Fruit fly (Drosophila melanogaster) whole organism, embryonic: Measurements from ENCODE around the gene CG43321.

Source experiments
- Antp ChIP-seq: fragments of 200-800 bp; sonication (Bioruptor generic); optimal IDR thresholded peaks from 3 replicates; lab custom pipeline; 2016; ENCODE audit warnings: missing biosample characterization, missing genetic modification characterization
- Atf3 ChIP-seq: fragments of 200-800 bp; sonication (Bioruptor generic); optimal IDR thresholded peaks from 3 replicates; lab custom pipeline; 2016; ENCODE audit warnings: missing biosample characterization, missing genetic modification characterization
- Awh ChIP-seq: fragments of 200-800 bp; sonication (Bioruptor generic); IDR thresholded peaks from 2 replicates; pipeline ENCODE4, ENCODE4 v1.3.6; 2022; ENCODE audit warnings: missing biosample characterization, missing genetic modification characterization
- Blimp-1 ChIP-seq: fragments of 200-800 bp; sonication (Bioruptor generic); optimal IDR thresholded peaks from 3 replicates; lab custom pipeline; 2018; ENCODE audit warnings: missing biosample characterization, missing genetic modification characterization, mild to moderate bottlenecking, moderate library complexity, missing genetic modification reagents
- CG11696 ChIP-seq: fragments of 200-800 bp; sonication (Bioruptor generic); IDR thresholded peaks from 2 replicates; pipeline ENCODE4 v1.3.6; 2022; ENCODE audit warnings: missing biosample characterization, missing genetic modification characterization
- CG14710 ChIP-seq: fragments of 200-800 bp; sonication (Bioruptor generic); optimal IDR thresholded peaks from 3 replicates; lab custom pipeline; 2019; ENCODE audit warnings: missing biosample characterization, mild to moderate bottlenecking, missing genetic modification characterization, moderate library complexity
- CG15073 ChIP-seq: fragments of 200-800 bp; sonication (Bioruptor generic); optimal IDR thresholded peaks from 2 replicates; lab custom pipeline; 2016; ENCODE audit warnings: missing biosample characterization, missing genetic modification characterization
- CG15514 ChIP-seq: fragments of 200-800 bp; sonication (Bioruptor generic); optimal IDR thresholded peaks from 3 replicates; lab custom pipeline; 2017; ENCODE audit warnings: missing biosample characterization, missing genetic modification characterization, mild to moderate bottlenecking, moderate library complexity, missing genetic modification reagents
- CG16813 ChIP-seq: fragments of 200-800 bp; sonication (Bioruptor generic); IDR thresholded peaks from 3 replicates; pipeline ENCODE4 v1.3.6; 2022; ENCODE audit warnings: missing biosample characterization, missing genetic modification characterization; ENCODE audit not compliant: partially characterized antibody
- CG17361 ChIP-seq: fragments of 200-800 bp; sonication (Bioruptor generic); IDR thresholded peaks from 3 replicates; pipeline ENCODE4 v1.3.6; 2022; ENCODE audit warnings: missing biosample characterization, missing genetic modification characterization
- CG17612 ChIP-seq: fragments of 200-800 bp; sonication (Bioruptor generic); IDR thresholded peaks from 2 replicates; pipeline ENCODE4 v1.3.6; 2022; ENCODE audit warnings: missing biosample characterization, missing genetic modification characterization
- CG18599 ChIP-seq: fragments of 200-800 bp; sonication (Bioruptor generic); optimal IDR thresholded peaks from 3 replicates; lab custom pipeline; 2017; ENCODE audit warnings: missing biosample characterization, missing genetic modification characterization, mild to moderate bottlenecking, moderate library complexity, missing genetic modification reagents
- CG3065 ChIP-seq: fragments of 200-800 bp; sonication (Bioruptor generic); optimal IDR thresholded peaks from 2 replicates; lab custom pipeline; 2016; ENCODE audit warnings: missing biosample characterization, missing genetic modification characterization
- CG3407 ChIP-seq: fragments of 200-800 bp; sonication (Bioruptor generic); optimal IDR thresholded peaks from 2 replicates; lab custom pipeline; 2018; ENCODE audit warnings: missing biosample characterization, mild to moderate bottlenecking, missing genetic modification characterization
- CG34224 ChIP-seq: fragments of 200-800 bp; sonication (Bioruptor generic); IDR thresholded peaks from 3 replicates; pipeline ENCODE4 v1.3.6; 2022; ENCODE audit warnings: missing biosample characterization, missing genetic modification characterization; ENCODE audit not compliant: partially characterized antibody
- CG3726 ChIP-seq: fragments of 200-800 bp; sonication (Bioruptor generic); IDR thresholded peaks from 3 replicates; pipeline ENCODE4, ENCODE4 v1.3.6; 2022; ENCODE audit warnings: missing biosample characterization, missing genetic modification characterization
- CG4328 ChIP-seq: fragments of 200-800 bp; sonication (Bioruptor generic); optimal IDR thresholded peaks from 3 replicates; lab custom pipeline; 2017; ENCODE audit warnings: missing biosample characterization, missing genetic modification reagents, missing genetic modification characterization
- CG6272 ChIP-seq: fragments of 200-800 bp; sonication (Bioruptor generic); IDR thresholded peaks from 2 replicates; pipeline ENCODE4 v1.3.6; 2022; ENCODE audit warnings: missing biosample characterization, missing genetic modification characterization
- CG6683 ChIP-seq: fragments of 200-800 bp; sonication (Bioruptor generic); optimal IDR thresholded peaks from 2 replicates; lab custom pipeline; 2017; ENCODE audit warnings: missing biosample characterization, mild to moderate bottlenecking, missing genetic modification characterization, missing genetic modification reagents
- CG6854 ChIP-seq: fragments of 200-800 bp; sonication (Bioruptor generic); optimal IDR thresholded peaks from 3 replicates; lab custom pipeline; 2017; ENCODE audit warnings: missing biosample characterization, mild to moderate bottlenecking, missing genetic modification characterization
- CG7357 ChIP-seq: fragments of 200-800 bp; sonication (Bioruptor generic); IDR thresholded peaks from 3 replicates; pipeline ENCODE4 v1.3.6; 2022; ENCODE audit warnings: missing biosample characterization, missing genetic modification characterization
- CG7372 ChIP-seq: fragments of 200-800 bp; sonication (Bioruptor generic); IDR thresholded peaks from 2 replicates; pipeline ENCODE4 v1.3.6; 2022; ENCODE audit warnings: missing biosample characterization, missing genetic modification characterization
- CG7556 ChIP-seq: fragments of 200-800 bp; sonication (Bioruptor generic); optimal IDR thresholded peaks from 2 replicates; lab custom pipeline; 2017; ENCODE audit warnings: missing biosample characterization, mild to moderate bottlenecking, missing genetic modification characterization
- CG7786 ChIP-seq: fragments of 200-800 bp; sonication (Bioruptor generic); optimal IDR thresholded peaks from 2 replicates; lab custom pipeline; 2016; ENCODE audit warnings: missing biosample characterization, missing genetic modification characterization
- CG8388 ChIP-seq: fragments of 200-800 bp; sonication (Bioruptor generic); optimal IDR thresholded peaks from 2 replicates; lab custom pipeline; 2019; ENCODE audit warnings: missing biosample characterization, mild to moderate bottlenecking, missing genetic modification characterization, moderate library complexity
- CG9609 ChIP-seq: fragments of 200-800 bp; sonication (Bioruptor generic); optimal IDR thresholded peaks from 3 replicates; lab custom pipeline; 2016; ENCODE audit warnings: missing biosample characterization, missing genetic modification characterization
- Deaf1 ChIP-seq: fragments of 200-800 bp; optimal IDR thresholded peaks from 3 replicates; lab custom pipeline; 2019; ENCODE audit warnings: missing biosample characterization, mild to moderate bottlenecking, missing genetic modification characterization, moderate library complexity
- E2f2 ChIP-seq: fragments of 200-800 bp; sonication (Bioruptor generic); IDR thresholded peaks from 2 replicates; pipeline ENCODE4 v1.3.6; 2022; ENCODE audit warnings: missing biosample characterization, missing genetic modification characterization
- HLH4C ChIP-seq: fragments of 200-800 bp; sonication (Bioruptor generic); IDR thresholded peaks from 3 replicates; pipeline ENCODE4 v1.3.6; 2022; ENCODE audit warnings: missing biosample characterization, missing genetic modification characterization; ENCODE audit not compliant: partially characterized antibody
- Hr3 ChIP-seq: fragments of 200-800 bp; sonication (Bioruptor generic); optimal IDR thresholded peaks from 3 replicates; lab custom pipeline; 2016; ENCODE audit warnings: missing biosample characterization, missing genetic modification characterization
- Hr51 ChIP-seq, 2 experiments: fragments of 200-800 bp; sonication (Bioruptor generic); optimal IDR thresholded peaks; 2 replicates in 1 of 2; 3 replicates in 1 of 2; lab custom pipeline; 2016 to 2018; ENCODE audit warnings: missing biosample characterization in 2 of 2, missing genetic modification characterization in 2 of 2, mild to moderate bottlenecking in 1 of 2, moderate library complexity in 1 of 2
- Hsf ChIP-seq: fragments of 200-800 bp; sonication (Bioruptor generic); optimal IDR thresholded peaks from 3 replicates; lab custom pipeline; 2016; ENCODE audit warnings: missing biosample characterization, missing genetic modification characterization
- Nf-YC ChIP-seq: fragments of 200-800 bp; optimal IDR thresholded peaks from 3 replicates; lab custom pipeline; 2019; ENCODE audit warnings: missing biosample characterization, mild to moderate bottlenecking, missing genetic modification characterization, moderate library complexity
- Scr ChIP-seq: fragments of 200-800 bp; sonication (Bioruptor generic); IDR thresholded peaks from 2 replicates; pipeline ENCODE4 v1.3.6; 2022; ENCODE audit warnings: missing biosample characterization, missing genetic modification characterization; ENCODE audit not compliant: partially characterized antibody
- TFAM ChIP-seq: fragments of 200-800 bp; sonication (Bioruptor generic); optimal IDR thresholded peaks from 2 replicates; lab custom pipeline; 2017; ENCODE audit warnings: missing biosample characterization, missing genetic modification characterization, inconsistent platforms
- bab2 ChIP-seq: fragments of 200-800 bp; sonication (Bioruptor generic); optimal IDR thresholded peaks from 2 replicates; lab custom pipeline; 2016; ENCODE audit warnings: missing biosample characterization, missing genetic modification characterization
- bbx ChIP-seq: fragments of 200-800 bp; sonication (Bioruptor generic); IDR thresholded peaks from 2 replicates; pipeline ENCODE4 v1.3.6; 2022; ENCODE audit warnings: missing biosample characterization, missing genetic modification characterization; ENCODE audit not compliant: partially characterized antibody
- crol ChIP-seq: fragments of 200-800 bp; sonication (Bioruptor generic); IDR thresholded peaks from 2 replicates; pipeline ENCODE4 v1.3.6; 2022; ENCODE audit warnings: missing biosample characterization, missing genetic modification characterization
- dan ChIP-seq: fragments of 200-800 bp; sonication (Bioruptor generic); IDR thresholded peaks from 2 replicates; pipeline ENCODE4 v1.3.6; 2022; ENCODE audit warnings: missing biosample characterization, missing genetic modification characterization
- gro ChIP-seq: fragments of 200-800 bp; sonication (Bioruptor generic); optimal IDR thresholded peaks from 2 replicates; lab custom pipeline; 2016; ENCODE audit warnings: missing biosample characterization, missing genetic modification characterization
- gt ChIP-seq: fragments of 200-800 bp; sonication (Bioruptor generic); IDR thresholded peaks from 2 replicates; pipeline ENCODE4 v1.3.6; 2022; ENCODE audit warnings: missing biosample characterization, missing genetic modification characterization
- ken ChIP-seq: fragments of 200-800 bp; sonication (Bioruptor generic); IDR thresholded peaks from 3 replicates; pipeline ENCODE4 v1.3.6; 2022; ENCODE audit warnings: missing biosample characterization, missing genetic modification characterization
- lmd ChIP-seq: fragments of 200-800 bp; sonication (Bioruptor generic); IDR thresholded peaks from 2 replicates; pipeline ENCODE4 v1.3.6; 2022; ENCODE audit warnings: missing biosample characterization, missing genetic modification characterization
- luna ChIP-seq: fragments of 200-800 bp; sonication (Bioruptor generic); optimal IDR thresholded peaks from 2 replicates; lab custom pipeline; 2016; ENCODE audit warnings: missing biosample characterization, missing genetic modification characterization
- otp ChIP-seq: fragments of 200-800 bp; sonication (Bioruptor generic); IDR thresholded peaks from 3 replicates; pipeline ENCODE4, ENCODE4 v1.3.6; 2022; ENCODE audit warnings: missing biosample characterization, missing genetic modification characterization
- pum ChIP-seq: fragments of 200-800 bp; sonication (Bioruptor generic); optimal IDR thresholded peaks from 2 replicates; lab custom pipeline; 2016; ENCODE audit warnings: missing biosample characterization, missing genetic modification characterization
- sens ChIP-seq: fragments of 200-800 bp; sonication (Bioruptor generic); peaks from one replicate; lab custom pipeline; 2016; ENCODE audit warnings: missing biosample characterization, missing genetic modification characterization
- sim ChIP-seq: fragments of 200-800 bp; sonication (Bioruptor generic); IDR thresholded peaks from 2 replicates; pipeline ENCODE4 v1.3.6; 2022; ENCODE audit warnings: missing biosample characterization, missing genetic modification characterization
- toy ChIP-seq: fragments of 200-800 bp; sonication (Bioruptor generic); IDR thresholded peaks from 2 replicates; pipeline ENCODE4 v1.3.6; 2022; ENCODE audit warnings: missing biosample characterization, missing genetic modification characterization
- wek ChIP-seq: fragments of 200-800 bp; sonication (Bioruptor generic); optimal IDR thresholded peaks from 3 replicates; lab custom pipeline; 2018; ENCODE audit warnings: missing biosample characterization, mild to moderate bottlenecking, missing genetic modification characterization, moderate library complexity
- z ChIP-seq: fragments of 200-800 bp; sonication (Bioruptor generic); IDR thresholded peaks from 3 replicates; pipeline ENCODE4 v1.3.6; 2022; ENCODE audit warnings: missing biosample characterization, missing genetic modification characterization
- zen ChIP-seq: fragments of 200-800 bp; sonication (Bioruptor generic); optimal IDR thresholded peaks from 3 replicates; lab custom pipeline; 2018; ENCODE audit warnings: missing biosample characterization, mild to moderate bottlenecking, missing genetic modification characterization, moderate library complexity

Gene CG43321

DNA sequence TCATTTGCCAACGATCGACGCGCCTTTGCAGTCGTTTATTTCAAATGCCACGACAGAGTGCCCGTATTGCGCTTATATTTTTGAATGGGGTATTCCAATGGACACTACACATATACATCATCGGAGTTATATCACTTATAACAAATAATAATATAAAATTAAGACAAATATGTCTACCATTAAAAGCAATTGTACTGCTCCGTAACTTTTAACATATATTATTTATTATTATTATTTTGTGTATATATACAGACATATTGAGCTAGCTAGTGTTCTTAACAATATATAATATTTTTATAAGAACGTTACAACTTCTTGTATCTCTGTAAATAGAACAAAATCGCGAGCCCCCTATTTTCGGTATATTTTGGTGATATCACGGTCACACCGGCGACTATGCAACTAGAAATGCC lies 48.0 kb upstream of the CG43321 start, which contains the start of the genes sip2 and Coprox (continued):
- TF ChIP-seq Antp (no peak), toy (GFP tag; lab: Robert Waterston, UW) (no peak), CG15514 (GFP tag; lab: Kevin White, UChicago) (peak; percentile 72), CG15073 (GFP tag; lab: Kevin White, UChicago) (no peak), E2f2 (GFP tag; lab: Robert Waterston, UW) (peak; percentile 84), Scr (GFP tag; lab: Robert Waterston, UW) (no peak), sens (GFP tag; lab: Kevin White, UChicago) (peak; percentile 62), CG3065 (GFP tag; lab: Kevin White, UChicago) (no peak), CG8388 (peak; percentile 59), Deaf1 (tag; lab: Kevin White, UChicago) (no peak), bbx (GFP tag; lab: Robert Waterston, UW) (no peak), bab2 (GFP tag; lab: Kevin White, UChicago) (peak; percentile 1), CG6683 (GFP tag; lab: Kevin White, UChicago) (peak; percentile 36), zen (peak; percentile 64), z (GFP tag; lab: Robert Waterston, UW) (no peak), CG4328 (GFP tag; lab: Kevin White, UChicago) (peak; percentile 47), CG7372 (GFP tag; lab: Robert Waterston, UW) (0 out of 2 replicates have a peak, but pooled peaks have one; percentile 23), gt (no peak), CG17612 (no peak), CG17361 (GFP tag; lab: Robert Waterston, UW) (peak; percentile 89), Atf3 (GFP tag; lab: Kevin White, UChicago) (no peak), CG9609 (GFP tag; lab: Kevin White, UChicago) (no peak), CG3407 (GFP tag; lab: Kevin White, UChicago) (no peak), CG14710 (peak; percentile 89), Hr3 (GFP tag; lab: Kevin White, UChicago) (peak; percentile 74), wek (peak; percentile 95), TFAM (GFP tag; lab: Kevin White, UChicago) (no peak), dan (GFP tag; lab: Robert Waterston, UW) (no peak), Hsf (GFP tag; lab: Kevin White, UChicago) (no peak), CG6854 (no peak), CG16813 (GFP tag; lab: Robert Waterston, UW) (no peak), Hr51 (GFP tag; optimal IDR thresholded peaks at IDR 0.05; lab: Kevin White, UChicago) (no peak), CG7357 (GFP tag; lab: Robert Waterston, UW) (no peak), gro (no peak), crol (GFP tag; lab: Robert Waterston, UW) (no peak), CG3726 (GFP tag; lab: Robert Waterston, UW) (no peak), luna (no peak), CG18599 (GFP tag; lab: Kevin White, UChicago) (peak; percentile 75), Awh (peak; percentile 32; the same call in 1 of the 2 replicates), pum (GFP tag; lab: Kevin White, UChicago) (no peak), lmd (peak; percentile 55; the same call in 1 of the 2 replicates), CG34224 (GFP tag; lab: Robert Waterston, UW) (no peak), Blimp-1 (GFP tag; lab: Kevin White, UChicago) (no peak), CG7786 (no peak), otp (GFP tag; lab: Robert Waterston, UW) (no peak), CG11696 (no peak), sim (GFP tag; lab: Robert Waterston, UW) (no peak), CG7556 (GFP tag; lab: Kevin White, UChicago) (peak; percentile 71), HLH4C (GFP tag; lab: Robert Waterston, UW) (no peak), CG6272 (GFP tag; lab: Robert Waterston, UW) (no peak), ken (GFP tag; lab: Robert Waterston, UW) (no peak), Nf-YC (tag; lab: Kevin White, UChicago) (peak; percentile 82)
